Worm (Caenorhabditis elegans): ENCODE results near the gene T13G4.1.

ce11 chrX:1172024-1172423 lies 20.9 kb upstream of the T13G4.1 start:
- no peak for TF ChIP-seq B0310.2 (tag; optimal IDR thresholded peaks at IDR 0.05)
- TF ChIP-seq ama-1 (optimal IDR thresholded peaks at IDR 0.05), result no peak
- no peak for TF ChIP-seq sea-1 (GFP tag; conservative IDR thresholded peaks at IDR 0.05)
- no peak for TF ChIP-seq tbx-37 (GFP tag; conservative IDR thresholded peaks at IDR 0.05)
- no peak for TF ChIP-seq F13C5.2 (tag; optimal IDR thresholded peaks at IDR 0.05)
- TF ChIP-seq tbx-11 (GFP tag; IDR thresholded peaks at IDR 0.05), result no peak
- no peak for TF ChIP-seq tra-4 (tag; optimal IDR thresholded peaks at IDR 0.05)

Data from whole organism, early embryonic.